Worm (Caenorhabditis elegans) whole organism, late embryonic: ENCODE data around the gene F44A6.3.

ENCODE experiments used
- ahr-1 ChIP-seq: sonication (generic microtip); optimal IDR thresholded peaks from 2 replicates; lab custom pipeline; 2016; ENCODE audit warnings: missing genetic modification characterization, missing compliant biosample characterization
- ama-1 ChIP-seq: fragments of 150-350 bp; optimal IDR thresholded peaks from 2 replicates; lab custom pipeline; 2014
- elt-2 ChIP-seq: sonication (generic microtip); optimal IDR thresholded peaks from 2 replicates; lab custom pipeline; 2016; ENCODE audit warnings: missing genetic modification reagents, missing genetic modification characterization, missing compliant biosample characterization
- elt-4 ChIP-seq: sonication (generic microtip); optimal IDR thresholded peaks from 2 replicates; lab custom pipeline; 2016; ENCODE audit warnings: missing genetic modification characterization, missing compliant biosample characterization
- fkh-10 ChIP-seq: fragments of 150-350 bp; optimal IDR thresholded peaks from 2 replicates; lab custom pipeline; 2014; ENCODE audit warnings: missing biosample characterization, missing genetic modification reagents, missing genetic modification characterization
- pha-4 ChIP-seq: fragments of 150-350 bp; optimal IDR thresholded peaks from 2 replicates; lab custom pipeline; 2018; ENCODE audit warnings: missing biosample characterization, missing genetic modification reagents, missing genetic modification characterization
- pqm-1 ChIP-seq: sonication (generic microtip); optimal IDR thresholded peaks from 2 replicates; lab custom pipeline; 2016; ENCODE audit warnings: missing genetic modification characterization, missing compliant biosample characterization
- ttx-3 ChIP-seq: sonication (generic microtip); optimal IDR thresholded peaks from 2 replicates; lab custom pipeline; 2016; ENCODE audit warnings: missing genetic modification reagents, missing genetic modification characterization, missing compliant biosample characterization
- unc-55 ChIP-seq: sonication (generic microtip); optimal IDR thresholded peaks from 2 replicates; lab custom pipeline; 2017; ENCODE audit warnings: missing biosample characterization, missing genetic modification reagents, missing genetic modification characterization

DNA sequence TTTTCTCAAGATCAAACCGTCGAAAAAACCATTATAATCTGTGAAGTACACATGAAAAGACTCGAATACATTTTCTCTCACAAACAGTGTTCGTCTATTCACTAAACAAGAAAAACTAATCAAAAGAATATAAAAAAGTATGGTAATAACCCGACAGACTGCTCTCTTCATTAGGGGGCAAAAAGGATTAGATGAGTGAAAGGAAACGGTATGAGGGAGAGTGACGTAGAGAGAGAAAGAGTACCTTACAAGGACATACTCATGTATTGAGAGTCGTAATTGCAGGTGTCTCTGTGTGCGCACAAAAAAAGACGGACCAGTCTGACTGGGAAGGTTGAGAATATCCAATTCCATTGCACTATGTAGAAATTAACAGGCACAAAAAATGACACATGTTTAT lies 37.1 kb downstream of the F44A6.3 start:
- TF ChIP-seq pha-4 (tag; lab: Kevin White, UChicago) (no peak), fkh-10 (GFP tag; lab: Kevin White, UChicago) (no peak), pqm-1 (tag; lab: Kevin White, UChicago) (no peak), ttx-3 (no peak), elt-2 (tag; lab: Kevin White, UChicago) (no peak), unc-55 (no peak), ahr-1 (tag; lab: Kevin White, UChicago) (no peak), elt-4 (tag; lab: Kevin White, UChicago) (no peak), ama-1 (lab: Kevin White, UChicago) (no peak)
